Fruit fly (Drosophila melanogaster) whole organism, wandering third instar larva: ENCODE measurements around the gene Sb.

ENCODE experiments used
- Abd-B ChIP-seq: fragments of >200 bp; optimal IDR thresholded peaks from 2 replicates; lab custom pipeline; 2017; ENCODE audit warnings: missing biosample characterization, missing genetic modification characterization
- CG32264 ChIP-seq: fragments of 200-800 bp; sonication (Bioruptor generic); optimal IDR thresholded peaks from 2 replicates; lab custom pipeline; 2016; ENCODE audit warnings: missing biosample characterization, missing genetic modification characterization
- CG9705 ChIP-seq: fragments of 200-800 bp; sonication (Bioruptor generic); optimal IDR thresholded peaks from 2 replicates; lab custom pipeline; 2018; ENCODE audit warnings: missing biosample characterization, mild to moderate bottlenecking, missing genetic modification characterization
- CrebA ChIP-seq: fragments of 200-800 bp; sonication (Bioruptor generic); optimal IDR thresholded peaks from 2 replicates; lab custom pipeline; 2016; ENCODE audit warnings: missing biosample characterization, mild to moderate bottlenecking, missing genetic modification characterization, borderline replicate concordance
- HLH106 ChIP-seq: fragments of 200-800 bp; optimal IDR thresholded peaks from 3 replicates; lab custom pipeline; 2019; ENCODE audit warnings: missing biosample characterization, mild to moderate bottlenecking, missing genetic modification characterization, moderate library complexity
- Hr78 ChIP-seq: fragments of >200 bp; optimal IDR thresholded peaks from 2 replicates; lab custom pipeline; 2017; ENCODE audit warnings: missing biosample characterization, missing genetic modification characterization
- Hr83 ChIP-seq: fragments of 200-300 bp; sonication (Bioruptor generic); optimal IDR thresholded peaks from 2 replicates; lab custom pipeline; 2016; ENCODE audit warnings: missing biosample characterization, mild to moderate bottlenecking, missing genetic modification characterization, moderate library complexity; ENCODE audit not compliant: poor library complexity, severe bottlenecking
- Jra ChIP-seq: sonication (Bioruptor generic); optimal IDR thresholded peaks from 2 replicates; lab custom pipeline; 2016; ENCODE audit warnings: missing biosample characterization, missing genetic modification characterization
- Mio ChIP-seq: sonication (Bioruptor generic); optimal IDR thresholded peaks from 2 replicates; lab custom pipeline; 2016; ENCODE audit warnings: missing biosample characterization, missing genetic modification characterization
- N ChIP-seq: fragments of >200 bp; optimal IDR thresholded peaks from 2 replicates; lab custom pipeline; 2018; ENCODE audit warnings: missing biosample characterization, missing external identifiers, missing genetic modification characterization
- OdsH ChIP-seq: fragments of 200-800 bp; sonication (Bioruptor generic); optimal IDR thresholded peaks from 2 replicates; lab custom pipeline; 2016; ENCODE audit warnings: missing biosample characterization, mild to moderate bottlenecking, missing genetic modification characterization
- Rel ChIP-seq, 2 experiments: fragments of 200-800 bp; sonication (Bioruptor generic) in 1 of 2; optimal IDR thresholded peaks; 2 replicates in 1 of 2; 3 replicates in 1 of 2; lab custom pipeline; 2016 to 2019; ENCODE audit warnings: mild to moderate bottlenecking in 2 of 2, missing biosample characterization in 2 of 2, missing genetic modification characterization in 2 of 2, moderate library complexity in 1 of 2
- Sp1 ChIP-seq: fragments of 200-800 bp; sonication (Bioruptor generic); optimal IDR thresholded peaks from 3 replicates; lab custom pipeline; 2019; ENCODE audit warnings: missing biosample characterization, mild to moderate bottlenecking, missing genetic modification characterization, moderate library complexity
- Vsx2 ChIP-seq: fragments of 200-300, 225-300 bp; sonication (Bioruptor generic); optimal IDR thresholded peaks from 2 replicates; lab custom pipeline; 2018; ENCODE audit warnings: missing biosample characterization, missing genetic modification characterization; ENCODE audit not compliant: partially characterized antibody
- br ChIP-seq: fragments of 200-800 bp; sonication (Bioruptor generic); optimal IDR thresholded peaks from 2 replicates; lab custom pipeline; 2016; ENCODE audit warnings: missing biosample characterization, missing genetic modification characterization
- brk ChIP-seq: fragments of 200-800 bp; sonication (Bioruptor generic); optimal IDR thresholded peaks from 2 replicates; lab custom pipeline; 2016; ENCODE audit warnings: missing biosample characterization, mild to moderate bottlenecking, missing genetic modification characterization
- dl ChIP-seq, 2 experiments: fragments of 175-275, 200-275 bp in 1 of 2; fragments of 200-275 bp in 1 of 2; sonication (Bioruptor generic); optimal IDR thresholded peaks; lab custom pipeline; 2018; ENCODE audit warnings: mild to moderate bottlenecking in 2 of 2, missing biosample characterization in 2 of 2, missing genetic modification characterization in 2 of 2, moderate library complexity in 2 of 2; ENCODE audit not compliant: partially characterized antibody in 2 of 2, insufficient read depth in 1 of 2
- dsf ChIP-seq: sonication (Bioruptor generic); optimal IDR thresholded peaks from 2 replicates; lab custom pipeline; 2016; ENCODE audit warnings: missing biosample characterization, missing genetic modification characterization, borderline replicate concordance
- ey ChIP-seq: fragments of 200-800 bp; sonication (Bioruptor generic); optimal IDR thresholded peaks from 2 replicates; lab custom pipeline; 2016; ENCODE audit warnings: missing biosample characterization, missing genetic modification characterization
- foxo ChIP-seq, 2 experiments: fragments of 200-800 bp; sonication (Bioruptor generic); optimal IDR thresholded peaks; 2 replicates in 1 of 2; 3 replicates in 1 of 2; lab custom pipeline; 2016 to 2017; ENCODE audit warnings: missing biosample characterization in 2 of 2, missing genetic modification characterization in 2 of 2
- fru ChIP-seq: fragments of 200-800 bp; sonication (Bioruptor generic); optimal IDR thresholded peaks from 3 replicates; lab custom pipeline; 2016; ENCODE audit warnings: missing biosample characterization, mild to moderate bottlenecking, missing genetic modification characterization
- h ChIP-seq: fragments of 200-800 bp; sonication (Bioruptor generic); optimal IDR thresholded peaks from 3 replicates; lab custom pipeline; 2016; ENCODE audit warnings: missing biosample characterization, mild to moderate bottlenecking, missing genetic modification characterization
- jim ChIP-seq: fragments of 175-275, 200-325 bp; sonication (Bioruptor generic); optimal IDR thresholded peaks from 2 replicates; lab custom pipeline; 2016; ENCODE audit warnings: missing biosample characterization, mild to moderate bottlenecking, missing genetic modification characterization
- lola ChIP-seq: fragments of >200 bp; optimal IDR thresholded peaks from 2 replicates; lab custom pipeline; 2017; ENCODE audit warnings: missing biosample characterization, missing genetic modification characterization
- pan ChIP-seq: fragments of >200 bp; optimal IDR thresholded peaks from 2 replicates; lab custom pipeline; 2017
- psq ChIP-seq: fragments of 200-800 bp; sonication (Bioruptor generic); optimal IDR thresholded peaks from 3 replicates; lab custom pipeline; 2017; ENCODE audit warnings: missing biosample characterization, mild to moderate bottlenecking, missing genetic modification characterization, moderate library complexity
- rgr ChIP-seq: fragments of 200-800 bp; sonication (Bioruptor generic); optimal IDR thresholded peaks from 3 replicates; lab custom pipeline; 2016; ENCODE audit warnings: missing biosample characterization, mild to moderate bottlenecking, missing genetic modification characterization
- sage ChIP-seq: fragments of 200-800 bp; sonication (Bioruptor generic); optimal IDR thresholded peaks from 2 replicates; lab custom pipeline; 2016; ENCODE audit warnings: missing biosample characterization, mild to moderate bottlenecking, missing genetic modification characterization
- sv ChIP-seq: fragments of 200-800 bp; sonication (Bioruptor generic); optimal IDR thresholded peaks from 3 replicates; lab custom pipeline; 2016; ENCODE audit warnings: missing biosample characterization, missing genetic modification characterization
- tai ChIP-seq: sonication (Bioruptor generic); optimal IDR thresholded peaks from 2 replicates; lab custom pipeline; 2016; ENCODE audit warnings: missing biosample characterization, missing genetic modification characterization
- usp ChIP-seq: fragments of >200 bp; optimal IDR thresholded peaks from 2 replicates; lab custom pipeline; 2017; ENCODE audit warnings: missing biosample characterization, missing genetic modification characterization
- woc ChIP-seq: sonication (Bioruptor generic); optimal IDR thresholded peaks from 2 replicates; lab custom pipeline; 2016; ENCODE audit warnings: missing biosample characterization, mild to moderate bottlenecking, missing genetic modification characterization

The Sb gene

dm6 chr3R:16105813-16106480, 10.0 kb upstream of the Sb start:
- TF ChIP-seq dsf (GFP tag; lab: Kevin White, UChicago), result no peak
- no peak for TF ChIP-seq Abd-B
- no peak for TF ChIP-seq Sp1 (GFP tag; lab: Kevin White, UChicago)
- no peak for TF ChIP-seq psq (GFP tag; lab: Kevin White, UChicago)
- TF ChIP-seq dl (GFP tag; optimal IDR thresholded peaks at IDR 0.05; lab: Kevin White, UChicago; ENCODE audit: insufficient read depth in 1 of 2, partially characterized antibody in 2 of 2), result no peak
- no peak for TF ChIP-seq woc (GFP tag; lab: Kevin White, UChicago)
- no peak for TF ChIP-seq lola (GFP tag; lab: Kevin White, UChicago)
- no peak for TF ChIP-seq Jra (GFP tag; lab: Kevin White, UChicago)
- TF ChIP-seq h (GFP tag; lab: Kevin White, UChicago), result no peak
- no peak for TF ChIP-seq Hr83 (GFP tag; lab: Kevin White, UChicago)
- TF ChIP-seq Rel (GFP tag; optimal IDR thresholded peaks at IDR 0.05; lab: Kevin White, UChicago), result no peak
- TF ChIP-seq Rel (tag; optimal IDR thresholded peaks at IDR 0.05; lab: Kevin White, UChicago), result no peak

dm6 chr3R:16113124-16113523, 2.8 kb upstream of the Sb start:
- TF ChIP-seq usp (GFP tag; lab: Kevin White, UChicago), result no peak
- TF ChIP-seq Vsx2 (GFP tag; lab: Kevin White, UChicago), result peak; percentile 52

DNA sequence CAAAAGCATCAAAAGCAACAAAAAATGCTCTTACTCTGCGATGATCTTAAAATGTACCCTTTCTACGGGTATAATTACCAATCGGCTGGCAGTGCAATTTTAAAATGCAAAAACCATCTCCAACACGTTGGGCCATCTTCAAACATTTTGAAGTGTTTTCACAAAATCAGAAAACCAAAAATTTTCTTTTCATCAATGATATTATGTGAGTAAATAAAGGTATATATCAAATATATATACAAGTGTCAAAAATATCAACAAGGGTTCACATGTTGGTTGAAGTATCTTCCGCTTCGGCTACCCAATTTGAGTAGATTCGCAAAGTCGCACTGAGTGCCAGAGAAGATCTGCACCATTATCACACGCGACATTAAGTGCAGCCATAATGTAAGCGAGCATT, 1.4 kb downstream of the Sb start:
- TF ChIP-seq Sp1 (GFP tag; lab: Kevin White, UChicago) (peak; percentile 7), woc (GFP tag; lab: Kevin White, UChicago) (peak; percentile 17), pan (lab: Kevin White, UChicago) (no peak), fru (GFP tag; lab: Kevin White, UChicago) (peak; percentile 40), HLH106 (tag; lab: Kevin White, UChicago) (peak; percentile 18), jim (GFP tag; lab: Kevin White, UChicago) (no peak), CrebA (GFP tag; lab: Kevin White, UChicago) (no peak), h (GFP tag; lab: Kevin White, UChicago) (no peak)

DNA sequence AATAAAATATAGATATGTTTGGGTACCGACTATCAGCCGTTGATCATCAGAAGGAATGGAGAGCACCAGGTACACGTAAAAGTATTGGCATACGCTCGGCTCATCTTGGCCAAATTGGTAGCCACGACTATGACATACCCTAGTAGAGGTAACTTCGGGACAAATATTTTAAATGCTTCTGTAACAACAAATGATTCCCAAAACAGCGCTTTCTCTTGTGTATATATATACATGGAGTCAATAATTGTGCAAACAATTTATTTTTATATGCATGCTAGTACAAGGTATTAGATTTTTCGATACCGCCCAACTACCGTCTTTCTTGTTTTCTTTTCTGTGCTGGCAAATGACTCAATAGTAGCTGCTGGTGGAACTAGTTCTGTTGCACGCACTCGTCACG, 3.5 kb downstream of the Sb start:
- no peak for TF ChIP-seq Vsx2 (GFP tag; lab: Kevin White, UChicago)
- no peak for TF ChIP-seq CG32264 (GFP tag; lab: Kevin White, UChicago)
- no peak for TF ChIP-seq usp (GFP tag; lab: Kevin White, UChicago)
- TF ChIP-seq OdsH (GFP tag; lab: Kevin White, UChicago), result no peak
- no peak for TF ChIP-seq foxo (GFP tag; optimal IDR thresholded peaks at IDR 0.05; lab: Kevin White, UChicago)
- no peak for TF ChIP-seq br (GFP tag; lab: Kevin White, UChicago)
- TF ChIP-seq Hr78 (GFP tag; lab: Kevin White, UChicago), result no peak
- TF ChIP-seq CG9705 (GFP tag; lab: Kevin White, UChicago), result no peak
- no peak for TF ChIP-seq Mio (GFP tag; lab: Kevin White, UChicago)
- no peak for TF ChIP-seq sage
- no peak for TF ChIP-seq HLH106 (tag; lab: Kevin White, UChicago)
- TF ChIP-seq Jra (GFP tag; lab: Kevin White, UChicago), result no peak
- TF ChIP-seq N (GFP tag; lab: Kevin White, UChicago), result no peak
- no peak for TF ChIP-seq CrebA (GFP tag; lab: Kevin White, UChicago)
- TF ChIP-seq ey (GFP tag; lab: Kevin White, UChicago), result no peak
- TF ChIP-seq psq (GFP tag; lab: Kevin White, UChicago), result no peak

DNA sequence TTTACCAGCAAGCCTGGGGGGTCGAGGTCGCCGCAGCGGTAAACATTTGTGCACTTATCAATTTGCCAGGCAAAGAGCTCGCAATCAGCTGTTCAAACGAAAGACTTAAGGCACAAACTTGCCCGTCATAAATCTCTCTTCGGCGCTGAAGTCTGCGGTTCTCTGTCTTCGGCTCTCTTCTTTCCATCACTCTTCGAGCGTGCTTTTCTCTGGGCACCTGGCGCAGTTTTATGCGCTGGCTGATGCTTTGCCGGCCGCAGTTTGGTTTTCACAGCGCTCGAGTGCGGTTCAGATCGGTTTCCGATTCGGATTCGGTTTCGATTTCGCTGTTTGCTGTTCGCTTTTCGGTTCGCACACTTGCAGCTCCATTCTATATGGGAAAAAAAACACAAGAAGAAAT, 12.5 kb downstream of the Sb start:
- no peak for TF ChIP-seq pan (lab: Kevin White, UChicago)
- no peak for TF ChIP-seq rgr
- no peak for TF ChIP-seq N (GFP tag; lab: Kevin White, UChicago)
- TF ChIP-seq Hr78 (GFP tag; lab: Kevin White, UChicago), result no peak
- no peak for TF ChIP-seq foxo (GFP tag; optimal IDR thresholded peaks at IDR 0.05; lab: Kevin White, UChicago)
- no peak for TF ChIP-seq psq (GFP tag; lab: Kevin White, UChicago)
- no peak for TF ChIP-seq Abd-B
- TF ChIP-seq usp (GFP tag; lab: Kevin White, UChicago), result no peak
- TF ChIP-seq Hr83 (GFP tag; lab: Kevin White, UChicago), result peak; percentile 20
- no peak for TF ChIP-seq Rel (GFP tag; optimal IDR thresholded peaks at IDR 0.05; lab: Kevin White, UChicago)
- TF ChIP-seq Rel (tag; optimal IDR thresholded peaks at IDR 0.05; lab: Kevin White, UChicago), result no peak
- no peak for TF ChIP-seq CrebA (GFP tag; lab: Kevin White, UChicago)
- TF ChIP-seq woc (GFP tag; lab: Kevin White, UChicago), result no peak
- TF ChIP-seq CG9705 (GFP tag; lab: Kevin White, UChicago), result no peak
- TF ChIP-seq jim (GFP tag; lab: Kevin White, UChicago), result no peak
- TF ChIP-seq lola (GFP tag; lab: Kevin White, UChicago), result no peak
- peak in 1 of 2 experiments; percentile 45 for TF ChIP-seq dl (GFP tag; optimal IDR thresholded peaks at IDR 0.05; lab: Kevin White, UChicago; ENCODE audit: insufficient read depth in 1 of 2, partially characterized antibody in 2 of 2)
- TF ChIP-seq tai (GFP tag; lab: Kevin White, UChicago), result no peak
- TF ChIP-seq Sp1 (GFP tag; lab: Kevin White, UChicago), result no peak
- TF ChIP-seq h (GFP tag; lab: Kevin White, UChicago), result no peak
- TF ChIP-seq sv, result no peak
- no peak for TF ChIP-seq brk (GFP tag; lab: Kevin White, UChicago)
- TF ChIP-seq sage, result no peak
- TF ChIP-seq HLH106 (tag; lab: Kevin White, UChicago), result no peak
- TF ChIP-seq Vsx2 (GFP tag; lab: Kevin White, UChicago), result peak; percentile 27
- no peak for TF ChIP-seq OdsH (GFP tag; lab: Kevin White, UChicago)
- TF ChIP-seq Jra (GFP tag; lab: Kevin White, UChicago), result no peak
